Worm (Caenorhabditis elegans): ENCODE data around the gene col-160.

DNA sequence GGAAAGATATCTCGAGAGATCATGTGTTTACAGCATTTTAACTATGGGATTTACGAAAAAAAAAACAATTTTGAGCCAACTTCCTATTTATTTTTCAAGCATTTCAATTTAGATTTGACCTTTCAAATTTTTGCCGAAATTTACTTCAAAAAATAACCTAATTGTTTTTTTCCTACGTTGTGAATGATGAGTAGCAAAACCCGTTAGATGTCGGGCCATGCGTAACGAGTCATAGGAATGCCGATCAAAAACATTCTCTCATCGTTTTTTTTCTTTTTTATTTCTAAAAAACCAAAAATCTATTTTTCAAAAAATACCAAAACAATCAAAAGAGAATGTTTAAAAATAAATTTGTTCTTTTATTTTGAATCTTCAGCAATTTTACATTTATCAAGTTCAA is 39.1 kb downstream of the col-160 start:
- TF ChIP-seq mab-5 (tag; optimal IDR thresholded peaks at IDR 0.05), result no peak
- TF ChIP-seq mep-1 (tag; optimal IDR thresholded peaks at IDR 0.05), result no peak
- TF ChIP-seq ceh-43 (GFP tag; optimal IDR thresholded peaks at IDR 0.05), result no peak
